Worm (Caenorhabditis elegans) whole organism, L1 larva: Measurements from ENCODE around the gene F35E8.10.

Experiments used
- egl-13 ChIP-seq: sonication (generic microtip); optimal IDR thresholded peaks from 2 replicates; lab custom pipeline; 2016; ENCODE audit warnings: missing genotype, missing genetic modification reagents, missing genetic modification characterization, missing compliant biosample characterization
- elt-2 ChIP-seq: sonication (generic microtip); optimal IDR thresholded peaks from 2 replicates; lab custom pipeline; 2016; ENCODE audit warnings: missing genetic modification characterization, mild to moderate bottlenecking, inconsistent platforms, missing compliant biosample characterization, missing genetic modification reagents
- mdl-1 ChIP-seq, 2 experiments: fragments of 150-350 bp; optimal IDR thresholded peaks; 2 replicates each; lab custom pipeline; 2014 to 2017; ENCODE audit warnings: missing biosample characterization in 2 of 2, missing genetic modification characterization in 2 of 2, inconsistent platforms in 1 of 2
- nhr-11 ChIP-seq: fragments of 150-350 bp; optimal IDR thresholded peaks from 2 replicates; lab custom pipeline; 2014; ENCODE audit warnings: missing biosample characterization, missing genetic modification characterization
- nhr-76 ChIP-seq: sonication (generic microtip); optimal IDR thresholded peaks from 2 replicates; lab custom pipeline; 2017; ENCODE audit warnings: missing biosample characterization, missing genetic modification characterization
- nhr-90 ChIP-seq: sonication (generic microtip); optimal IDR thresholded peaks from 2 replicates; lab custom pipeline; 2016; ENCODE audit warnings: mild to moderate bottlenecking, missing genetic modification characterization, missing compliant biosample characterization; ENCODE audit not compliant: poor library complexity
- tbx-2 ChIP-seq: sonication (generic microtip); optimal IDR thresholded peaks from 2 replicates; lab custom pipeline; 2016; ENCODE audit warnings: missing genetic modification characterization, missing compliant biosample characterization
- unc-62 ChIP-seq: fragments of 150-350 bp; optimal IDR thresholded peaks from 2 replicates; lab custom pipeline; 2014; ENCODE audit warnings: missing biosample characterization, missing genetic modification reagents, missing genetic modification characterization
- xbp-1 ChIP-seq: sonication (generic microtip); optimal IDR thresholded peaks from 2 replicates; lab custom pipeline; 2016; ENCODE audit warnings: missing genetic modification characterization, missing compliant biosample characterization

DNA sequence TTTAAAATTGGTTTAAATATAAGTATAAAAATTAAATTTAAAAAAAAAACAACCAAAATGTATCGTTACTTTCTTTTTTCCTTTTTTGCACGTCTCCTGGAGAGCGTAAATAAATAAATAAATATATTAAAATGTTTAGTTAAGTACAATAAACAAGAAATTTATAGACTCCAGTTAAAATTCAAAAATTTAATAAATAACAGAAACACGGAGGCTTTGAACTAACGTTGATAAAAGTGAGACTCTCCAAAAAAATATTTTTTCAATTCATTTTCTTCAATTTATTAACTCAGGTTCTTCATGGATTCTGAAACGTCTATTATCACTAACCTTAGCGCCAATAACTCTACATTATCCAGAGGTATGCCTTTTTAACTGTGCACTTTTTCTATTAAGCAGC is 28.4 kb downstream of the F35E8.10 start, which contains the start of gene T06C12.12:
- TF ChIP-seq unc-62 (GFP tag; lab: Kevin White, UChicago) (no peak), xbp-1 (tag; lab: Kevin White, UChicago) (no peak), nhr-76 (tag; lab: Kevin White, UChicago) (no peak), nhr-11 (tag; lab: Kevin White, UChicago) (no peak), mdl-1 (tag; optimal IDR thresholded peaks at IDR 0.05; lab: Kevin White, UChicago) (no peak), nhr-90 (tag; lab: Kevin White, UChicago) (no peak), egl-13 (tag; lab: Kevin White, UChicago) (no peak), elt-2 (tag; lab: Kevin White, UChicago) (no peak), tbx-2 (tag; lab: Kevin White, UChicago) (no peak)
